Fruit fly (Drosophila melanogaster): Measurements from ENCODE around the gene ATP7.

ATP7 gene

dm6 chrX:11858439-11858813 lies 3.6 kb downstream of the ATP7 start:
- TF ChIP-seq noc (tag; optimal IDR thresholded peaks at IDR 0.05) = no peak

- TF ChIP-seq noc (tag; optimal IDR thresholded peaks at IDR 0.05) = no peak
These were observed 14.0 kb downstream of the ATP7 start, which contains the start of the genes Nrd1 and CG1847 for dm6 chrX:11868866-11869265. Gene Nrd1 (minus strand): TSS chrX:11868893. Gene CG1847 (plus strand): TSS chrX:11869170.

dm6 chrX:11872517-11872916 lies 17.7 kb downstream of the ATP7 start, which contains the start of gene BORCS5:
Gene BORCS5 (minus strand): TSS chrX:11872779.
- no peak for TF ChIP-seq noc (tag; optimal IDR thresholded peaks at IDR 0.05)

dm6 chrX:11873116-11873515 lies 18.3 kb downstream of the ATP7 start, which contains the start of gene CG15739:
Gene CG15739 (plus strand): TSS chrX:11873319.
- no peak for TF ChIP-seq noc (tag; optimal IDR thresholded peaks at IDR 0.05)

dm6 chrX:11875146-11875830 lies 20.5 kb downstream of the ATP7 start:
- peak; percentile 40 for TF ChIP-seq noc (tag; optimal IDR thresholded peaks at IDR 0.05)

dm6 chrX:11877165-11877564 lies 22.3 kb downstream of the ATP7 start, which contains the start of gene CG10352:
Gene CG10352 (minus strand): TSS chrX:11877168.
- TF ChIP-seq noc (tag; optimal IDR thresholded peaks at IDR 0.05) = no peak

dm6 chrX:11881686-11882085 lies 26.9 kb downstream of the ATP7 start:
- TF ChIP-seq noc (tag; optimal IDR thresholded peaks at IDR 0.05) = no peak

- TF ChIP-seq noc (tag; optimal IDR thresholded peaks at IDR 0.05) = no peak
These were observed 27.6 kb downstream of the ATP7 start for dm6 chrX:11882447-11882846.

dm6 chrX:11884134-11884533 lies 29.3 kb downstream of the ATP7 start:
- TF ChIP-seq noc (tag; optimal IDR thresholded peaks at IDR 0.05) = no peak

- peak; percentile 64 for TF ChIP-seq noc (tag; optimal IDR thresholded peaks at IDR 0.05)
These were observed 30.5 kb downstream of the ATP7 start for dm6 chrX:11885356-11885755.

- peak; percentile 32 for TF ChIP-seq noc (tag; optimal IDR thresholded peaks at IDR 0.05)
These were observed 32.2 kb downstream of the ATP7 start, which contains the start of the genes CG10353 and SelG for dm6 chrX:11886976-11887375. Gene CG10353 (minus strand): TSS chrX:11887162. Gene SelG (plus strand): TSS chrX:11887284.

dm6 chrX:11888142-11888541 lies 33.3 kb downstream of the ATP7 start, which contains the start of gene CG1840:
Gene CG1840 (plus strand): TSS chrX:11888352.
- TF ChIP-seq noc (tag; optimal IDR thresholded peaks at IDR 0.05) = no peak

dm6 chrX:11891682-11892179 lies 36.9 kb downstream of the ATP7 start, which contains the start of gene sicily:
Gene sicily (plus strand): TSS chrX:11891732.
- no peak for TF ChIP-seq noc (tag; optimal IDR thresholded peaks at IDR 0.05)

- no peak for TF ChIP-seq noc (tag; optimal IDR thresholded peaks at IDR 0.05)
These were observed 38.8 kb downstream of the ATP7 start, which contains the start of gene wisp for dm6 chrX:11893643-11894042. Gene wisp (plus strand): TSS chrX:11893943.

dm6 chrX:11894198-11894597 lies 39.4 kb downstream of the ATP7 start:
- TF ChIP-seq noc (tag; optimal IDR thresholded peaks at IDR 0.05) = no peak

dm6 chrX:11895141-11895540 lies 40.3 kb downstream of the ATP7 start:
- no peak for TF ChIP-seq noc (tag; optimal IDR thresholded peaks at IDR 0.05)

dm6 chrX:11905144-11905543 lies 50.3 kb downstream of the ATP7 start, which contains the start of gene Upf1:
Gene Upf1 (minus strand): TSS chrX:11905371.
- TF ChIP-seq noc (tag; optimal IDR thresholded peaks at IDR 0.05) = no peak
